Fruit fly (Drosophila melanogaster): ENCODE results near the gene nmd.

The nmd gene

DNA sequence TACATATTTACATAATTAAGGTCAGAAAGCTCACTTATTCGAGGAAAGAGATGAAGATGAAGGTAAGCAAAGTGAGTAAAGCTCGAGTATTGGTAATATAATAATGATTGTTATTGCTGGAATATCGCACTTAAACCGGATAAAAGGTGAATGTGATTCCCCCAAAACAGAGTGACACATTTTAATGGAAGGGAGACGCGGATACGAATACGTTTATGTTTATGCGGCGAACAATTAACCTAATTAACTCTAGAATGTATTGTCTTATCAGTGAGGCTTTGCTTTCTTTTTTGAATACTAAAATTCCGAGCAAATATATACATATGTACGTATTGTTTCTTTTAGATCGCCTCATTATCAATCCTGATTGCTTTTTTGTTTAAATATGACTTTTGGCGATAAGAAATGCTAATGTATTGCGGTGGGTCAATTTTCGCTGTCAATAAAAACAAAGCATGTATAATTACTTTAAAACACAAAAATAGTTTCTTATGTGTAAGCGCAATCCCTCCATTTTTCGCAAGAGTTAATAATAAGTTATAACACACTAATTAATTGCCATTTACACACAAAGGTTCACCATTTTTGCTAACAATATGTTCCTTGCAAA is 1.9 kb upstream of the nmd start:
- TF ChIP-seq Sin3A (optimal IDR thresholded peaks at IDR 0.05): no peak
- no peak for TF ChIP-seq insv (optimal IDR thresholded peaks at IDR 0.05)

DNA sequence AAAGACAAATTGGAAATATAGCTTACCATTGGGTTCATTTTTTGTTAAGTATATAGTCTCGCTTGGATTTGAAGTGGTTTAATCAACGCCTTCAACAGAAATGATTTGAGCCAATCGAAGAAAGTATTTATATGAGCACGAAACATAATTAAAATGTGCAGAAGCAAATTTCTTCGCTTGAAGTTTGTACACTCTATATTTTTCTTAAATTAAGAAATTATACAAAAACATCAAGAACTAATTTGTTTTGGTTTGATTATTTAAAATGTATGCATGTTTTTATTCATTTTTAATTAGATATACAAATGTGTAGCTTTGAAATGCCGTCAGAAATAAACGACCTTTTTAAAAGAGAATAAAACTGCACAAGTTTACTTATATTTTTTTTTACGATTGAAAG is 1.8 kb downstream of the nmd start, which contains the start of gene CG13138:
CG13138 (minus strand) TSS at position 101 of the 400 bp plus-strand sequence.
- TF ChIP-seq h (optimal IDR thresholded peaks at IDR 0.05) (no peak), Sin3A (optimal IDR thresholded peaks at IDR 0.05) (no peak), psq (optimal IDR thresholded peaks at IDR 0.05) (no peak), Myc (optimal IDR thresholded peaks at IDR 0.05) (no peak), insv (optimal IDR thresholded peaks at IDR 0.05) (no peak), ttk (optimal IDR thresholded peaks at IDR 0.05) (no peak)

DNA sequence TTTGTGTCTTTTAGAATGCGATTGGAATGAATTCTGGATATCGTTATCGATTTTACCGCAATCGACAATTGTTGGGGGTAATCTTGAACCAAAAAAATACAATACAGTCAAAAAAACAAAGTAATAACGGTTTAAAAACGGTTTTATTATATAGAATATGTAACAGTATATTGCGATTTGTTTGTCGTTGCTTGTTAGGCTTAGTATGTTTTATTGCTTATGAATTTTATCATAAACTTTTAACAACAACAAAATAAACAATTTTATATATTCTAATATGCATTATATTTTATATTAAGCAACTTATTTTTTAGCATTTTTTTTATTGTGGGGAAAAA is 4.0 kb downstream of the nmd start, which contains the start of gene CYLD:
CYLD (minus strand) TSS at position 38 of the 338 bp plus-strand sequence.
- no peak for TF ChIP-seq Myc (optimal IDR thresholded peaks at IDR 0.05)
- TF ChIP-seq h (optimal IDR thresholded peaks at IDR 0.05): no peak
- TF ChIP-seq ttk (optimal IDR thresholded peaks at IDR 0.05): no peak
- TF ChIP-seq insv (optimal IDR thresholded peaks at IDR 0.05): no peak
- TF ChIP-seq Sin3A (optimal IDR thresholded peaks at IDR 0.05): no peak
- TF ChIP-seq psq (optimal IDR thresholded peaks at IDR 0.05): no peak

DNA sequence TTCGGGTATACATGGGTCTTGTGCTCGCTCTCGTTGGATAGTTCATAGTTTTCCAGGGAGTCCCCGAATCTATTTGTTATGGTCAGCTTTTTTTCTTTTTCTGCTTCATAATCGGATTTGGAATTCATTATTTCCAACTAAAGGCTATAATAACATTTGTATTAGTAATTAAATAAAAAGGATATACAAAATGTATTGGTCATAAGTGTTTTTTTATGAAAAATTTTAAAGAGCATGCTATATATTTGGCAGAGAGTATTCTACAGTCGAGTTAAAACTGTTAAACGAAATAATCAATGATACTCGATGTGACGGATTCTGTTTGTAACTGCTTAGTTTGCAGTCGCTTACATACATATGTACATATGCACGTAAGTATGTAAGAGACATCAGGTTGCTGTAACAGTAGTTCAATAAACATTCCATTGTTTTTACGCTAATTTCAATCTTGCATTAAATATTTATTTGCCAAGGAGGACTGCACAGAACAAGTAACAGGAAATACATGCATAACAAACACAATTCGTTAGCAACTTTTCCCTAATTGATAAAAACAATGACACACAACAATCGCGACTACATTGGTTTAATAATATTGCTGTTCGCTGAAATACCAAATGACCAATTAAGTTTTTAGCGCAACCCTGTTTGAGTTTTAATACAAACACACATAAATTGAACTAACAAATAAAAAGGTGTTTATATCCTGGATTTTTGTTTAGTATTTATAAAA is 4.5 kb downstream of the nmd start:
- TF ChIP-seq ttk (optimal IDR thresholded peaks at IDR 0.05) (no peak), insv (optimal IDR thresholded peaks at IDR 0.05) (no peak), psq (optimal IDR thresholded peaks at IDR 0.05) (no peak), Myc (optimal IDR thresholded peaks at IDR 0.05) (no peak), Sin3A (optimal IDR thresholded peaks at IDR 0.05) (no peak), h (optimal IDR thresholded peaks at IDR 0.05) (no peak)

dm6 chr2L:10298306-10298705 is 5.4 kb downstream of the nmd start:
- TF ChIP-seq h (optimal IDR thresholded peaks at IDR 0.05) (no peak), Myc (optimal IDR thresholded peaks at IDR 0.05) (no peak), psq (optimal IDR thresholded peaks at IDR 0.05) (no peak), insv (optimal IDR thresholded peaks at IDR 0.05) (no peak), ttk (optimal IDR thresholded peaks at IDR 0.05) (no peak), Sin3A (optimal IDR thresholded peaks at IDR 0.05) (no peak)

DNA sequence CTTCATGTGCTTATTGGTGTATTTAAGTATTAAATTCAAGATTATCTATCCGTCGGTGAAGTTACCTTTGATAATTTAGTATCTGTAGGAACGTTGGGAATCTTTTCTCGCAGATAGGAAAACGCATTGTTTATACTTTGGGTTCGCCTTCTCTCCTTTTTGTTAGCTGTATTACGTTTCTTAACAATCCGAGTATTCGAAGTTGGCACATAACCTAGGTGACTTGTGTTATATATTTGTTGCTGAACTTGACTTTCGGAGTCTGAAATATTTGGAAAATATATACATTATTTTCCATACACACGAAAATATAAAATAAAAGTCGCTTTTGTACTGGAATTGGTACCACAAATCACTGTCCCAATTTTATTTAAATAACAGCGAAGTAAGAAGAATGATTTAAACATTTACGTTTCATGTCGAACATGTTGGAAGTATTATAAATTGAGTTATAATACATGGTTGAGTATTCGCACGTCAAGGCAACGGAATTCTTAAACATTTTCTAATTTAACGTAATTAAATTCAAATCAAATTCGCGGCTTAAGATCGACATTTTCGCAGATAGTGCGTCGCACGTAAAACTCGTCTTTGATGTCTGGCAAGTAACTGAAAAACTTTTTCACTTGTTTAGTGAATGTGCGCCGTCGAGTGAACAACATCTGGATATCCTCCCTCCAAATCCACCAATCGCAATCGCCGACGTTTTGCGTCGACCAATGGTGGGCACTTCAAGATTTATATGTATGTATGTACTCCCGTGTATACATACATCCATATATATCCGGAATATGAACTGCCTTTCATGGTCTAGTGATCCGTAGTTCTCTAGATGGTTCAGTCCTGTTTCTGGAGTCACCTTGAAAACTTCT is 8.7 kb downstream of the nmd start, which contains the start of gene Hand:
Hand (minus strand) TSS at position 588 of the 872 bp plus-strand sequence.
- no peak for TF ChIP-seq ttk (optimal IDR thresholded peaks at IDR 0.05)
- no peak for TF ChIP-seq h (optimal IDR thresholded peaks at IDR 0.05)
- no peak for TF ChIP-seq Myc (optimal IDR thresholded peaks at IDR 0.05)
- TF ChIP-seq Sin3A (optimal IDR thresholded peaks at IDR 0.05): no peak
- TF ChIP-seq psq (optimal IDR thresholded peaks at IDR 0.05): no peak
- no peak for TF ChIP-seq insv (optimal IDR thresholded peaks at IDR 0.05)

dm6 chr2L:10292066-10292560 is 11.6 kb downstream of the nmd start, which contains the start of gene Ufd4:
Gene Ufd4, minus strand, starts transcription at chr2L:10292365.
- no peak for TF ChIP-seq Sin3A (optimal IDR thresholded peaks at IDR 0.05)
- no peak for TF ChIP-seq insv (optimal IDR thresholded peaks at IDR 0.05)
- TF ChIP-seq h (optimal IDR thresholded peaks at IDR 0.05): no peak
- no peak for TF ChIP-seq psq (optimal IDR thresholded peaks at IDR 0.05)
- no peak for TF ChIP-seq ttk (optimal IDR thresholded peaks at IDR 0.05)
- no peak for TF ChIP-seq Myc (optimal IDR thresholded peaks at IDR 0.05)

DNA sequence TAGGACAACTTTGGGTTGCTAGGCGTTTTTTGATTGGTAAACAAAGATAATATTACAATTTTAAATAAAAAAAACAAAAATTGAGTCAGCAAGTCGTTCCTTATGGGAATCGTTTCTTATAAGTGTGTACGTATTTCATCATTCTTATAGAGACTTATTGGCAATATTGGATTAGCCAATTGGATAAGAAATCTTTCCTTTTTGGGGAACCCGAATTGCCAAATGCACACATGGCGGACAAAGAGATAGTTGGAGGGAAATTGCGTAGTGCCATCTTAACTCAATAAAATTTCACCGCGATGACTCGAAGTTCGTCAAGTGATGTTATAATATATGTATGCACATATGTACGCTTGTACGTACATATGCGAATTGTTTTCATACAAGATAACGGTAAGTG is 12.5 kb downstream of the nmd start:
- TF ChIP-seq Myc (optimal IDR thresholded peaks at IDR 0.05) (no peak), psq (optimal IDR thresholded peaks at IDR 0.05) (no peak), h (optimal IDR thresholded peaks at IDR 0.05) (no peak), ttk (optimal IDR thresholded peaks at IDR 0.05) (no peak), insv (optimal IDR thresholded peaks at IDR 0.05) (no peak), Sin3A (optimal IDR thresholded peaks at IDR 0.05) (no peak)

- TF ChIP-seq h (optimal IDR thresholded peaks at IDR 0.05) (no peak), insv (optimal IDR thresholded peaks at IDR 0.05) (no peak), Sin3A (optimal IDR thresholded peaks at IDR 0.05) (no peak), psq (optimal IDR thresholded peaks at IDR 0.05) (no peak), Myc (optimal IDR thresholded peaks at IDR 0.05) (no peak), ttk (optimal IDR thresholded peaks at IDR 0.05) (no peak)
Observed at dm6 chr2L:10280772-10281171, 23.0 kb downstream of the nmd start, which contains the start of gene CG34043. Gene CG34043, minus strand, starts transcription at chr2L:10280872.

dm6 chr2L:10278658-10279057 is 25.1 kb downstream of the nmd start, which contains the start of gene Utx:
Gene Utx, minus strand, starts transcription at chr2L:10278811.
- no peak for TF ChIP-seq Sin3A (optimal IDR thresholded peaks at IDR 0.05)

DNA sequence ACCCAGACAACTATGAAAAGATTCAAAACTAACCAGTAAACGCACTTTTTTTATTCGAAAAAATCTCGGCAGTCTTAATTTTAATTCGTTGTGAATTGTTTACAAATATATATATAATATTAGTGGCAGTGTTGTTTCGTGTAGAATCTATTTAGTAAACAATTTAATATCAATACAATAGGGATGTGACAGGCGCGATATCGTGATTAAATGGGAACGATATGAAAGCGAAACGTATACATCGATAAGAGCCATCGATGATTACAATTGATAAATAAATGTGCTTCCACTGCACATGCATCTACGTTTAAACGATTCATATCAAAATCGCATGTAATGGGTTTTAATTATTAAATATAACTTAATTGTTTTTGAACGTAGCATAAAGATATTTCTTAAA is 26.4 kb downstream of the nmd start:
- TF ChIP-seq insv (optimal IDR thresholded peaks at IDR 0.05): no peak
- no peak for TF ChIP-seq ttk (optimal IDR thresholded peaks at IDR 0.05)
- TF ChIP-seq h (optimal IDR thresholded peaks at IDR 0.05): no peak
- TF ChIP-seq Sin3A (optimal IDR thresholded peaks at IDR 0.05): no peak
- TF ChIP-seq psq (optimal IDR thresholded peaks at IDR 0.05): no peak
- TF ChIP-seq Myc (optimal IDR thresholded peaks at IDR 0.05): no peak

dm6 chr2L:10276846-10277245 is 26.9 kb downstream of the nmd start:
- no peak for TF ChIP-seq Myc (optimal IDR thresholded peaks at IDR 0.05)
